Fruit fly (Drosophila melanogaster) whole organism, wandering third instar larva: ENCODE data around the gene Sdic2.
"Not testable (repeated sequence)": the region's sequence is repeated elsewhere in the genome, so short reads cannot be mapped to it uniquely, and the experiment has no call there.

ENCODE experiments used
- Abd-B ChIP-seq: fragments of >200 bp; optimal IDR thresholded peaks from 2 replicates; lab custom pipeline; 2017; ENCODE audit warnings: missing biosample characterization, missing genetic modification characterization
- CG9705 ChIP-seq: fragments of 200-800 bp; sonication (Bioruptor generic); optimal IDR thresholded peaks from 2 replicates; lab custom pipeline; 2018; ENCODE audit warnings: missing biosample characterization, mild to moderate bottlenecking, missing genetic modification characterization
- CrebA ChIP-seq: fragments of 200-800 bp; sonication (Bioruptor generic); optimal IDR thresholded peaks from 2 replicates; lab custom pipeline; 2016; ENCODE audit warnings: missing biosample characterization, mild to moderate bottlenecking, missing genetic modification characterization, borderline replicate concordance
- Dfd ChIP-seq: fragments of >200 bp; optimal IDR thresholded peaks from 2 replicates; lab custom pipeline; 2017; ENCODE audit warnings: missing biosample characterization, missing genetic modification characterization
- Dif ChIP-seq: fragments of 200-275, 200-300 bp; sonication (Bioruptor generic); optimal IDR thresholded peaks from 2 replicates; lab custom pipeline; 2018; ENCODE audit warnings: missing biosample characterization, missing genetic modification characterization; ENCODE audit not compliant: partially characterized antibody
- HLH106 ChIP-seq: fragments of 200-800 bp; optimal IDR thresholded peaks from 3 replicates; lab custom pipeline; 2019; ENCODE audit warnings: missing biosample characterization, mild to moderate bottlenecking, missing genetic modification characterization, moderate library complexity
- Hnf4 ChIP-seq: fragments of 200-800 bp; sonication (Bioruptor generic); optimal IDR thresholded peaks from 2 replicates; lab custom pipeline; 2016; ENCODE audit warnings: missing biosample characterization, mild to moderate bottlenecking, missing genetic modification characterization
- Hr78 ChIP-seq: fragments of >200 bp; optimal IDR thresholded peaks from 2 replicates; lab custom pipeline; 2017; ENCODE audit warnings: missing biosample characterization, missing genetic modification characterization
- Hr83 ChIP-seq: fragments of 200-300 bp; sonication (Bioruptor generic); optimal IDR thresholded peaks from 2 replicates; lab custom pipeline; 2016; ENCODE audit warnings: missing biosample characterization, mild to moderate bottlenecking, missing genetic modification characterization, moderate library complexity; ENCODE audit not compliant: poor library complexity, severe bottlenecking
- Mio ChIP-seq: sonication (Bioruptor generic); optimal IDR thresholded peaks from 2 replicates; lab custom pipeline; 2016; ENCODE audit warnings: missing biosample characterization, missing genetic modification characterization
- Myc ChIP-seq: fragments of >200 bp; optimal IDR thresholded peaks from 2 replicates; lab custom pipeline; 2017
- N ChIP-seq: fragments of >200 bp; optimal IDR thresholded peaks from 2 replicates; lab custom pipeline; 2018; ENCODE audit warnings: missing biosample characterization, missing external identifiers, missing genetic modification characterization
- Rel ChIP-seq, 2 experiments: fragments of 200-800 bp; sonication (Bioruptor generic) in 1 of 2; optimal IDR thresholded peaks; 2 replicates in 1 of 2; 3 replicates in 1 of 2; lab custom pipeline; 2016 to 2019; ENCODE audit warnings: mild to moderate bottlenecking in 2 of 2, missing biosample characterization in 2 of 2, missing genetic modification characterization in 2 of 2, moderate library complexity in 1 of 2
- Vsx2 ChIP-seq: fragments of 200-300, 225-300 bp; sonication (Bioruptor generic); optimal IDR thresholded peaks from 2 replicates; lab custom pipeline; 2018; ENCODE audit warnings: missing biosample characterization, missing genetic modification characterization; ENCODE audit not compliant: partially characterized antibody
- br ChIP-seq: fragments of 200-800 bp; sonication (Bioruptor generic); optimal IDR thresholded peaks from 2 replicates; lab custom pipeline; 2016; ENCODE audit warnings: missing biosample characterization, missing genetic modification characterization
- dl ChIP-seq, 2 experiments: fragments of 175-275, 200-275 bp in 1 of 2; fragments of 200-275 bp in 1 of 2; sonication (Bioruptor generic); optimal IDR thresholded peaks; lab custom pipeline; 2018; ENCODE audit warnings: mild to moderate bottlenecking in 2 of 2, missing biosample characterization in 2 of 2, missing genetic modification characterization in 2 of 2, moderate library complexity in 2 of 2; ENCODE audit not compliant: partially characterized antibody in 2 of 2, insufficient read depth in 1 of 2
- dmrt93B ChIP-seq: fragments of 200-800 bp; sonication (Bioruptor generic); optimal IDR thresholded peaks from 2 replicates; lab custom pipeline; 2018; ENCODE audit warnings: missing biosample characterization, mild to moderate bottlenecking, missing genetic modification characterization
- dsf ChIP-seq: sonication (Bioruptor generic); optimal IDR thresholded peaks from 2 replicates; lab custom pipeline; 2016; ENCODE audit warnings: missing biosample characterization, missing genetic modification characterization, borderline replicate concordance
- ey ChIP-seq: fragments of 200-800 bp; sonication (Bioruptor generic); optimal IDR thresholded peaks from 2 replicates; lab custom pipeline; 2016; ENCODE audit warnings: missing biosample characterization, missing genetic modification characterization
- foxo ChIP-seq, 2 experiments: fragments of 200-800 bp; sonication (Bioruptor generic); optimal IDR thresholded peaks; 2 replicates in 1 of 2; 3 replicates in 1 of 2; lab custom pipeline; 2016 to 2017; ENCODE audit warnings: missing biosample characterization in 2 of 2, missing genetic modification characterization in 2 of 2
- fru ChIP-seq: fragments of 200-800 bp; sonication (Bioruptor generic); optimal IDR thresholded peaks from 3 replicates; lab custom pipeline; 2016; ENCODE audit warnings: missing biosample characterization, mild to moderate bottlenecking, missing genetic modification characterization
- jim ChIP-seq: fragments of 175-275, 200-325 bp; sonication (Bioruptor generic); optimal IDR thresholded peaks from 2 replicates; lab custom pipeline; 2016; ENCODE audit warnings: missing biosample characterization, mild to moderate bottlenecking, missing genetic modification characterization
- lola ChIP-seq: fragments of >200 bp; optimal IDR thresholded peaks from 2 replicates; lab custom pipeline; 2017; ENCODE audit warnings: missing biosample characterization, missing genetic modification characterization
- rgr ChIP-seq: fragments of 200-800 bp; sonication (Bioruptor generic); optimal IDR thresholded peaks from 3 replicates; lab custom pipeline; 2016; ENCODE audit warnings: missing biosample characterization, mild to moderate bottlenecking, missing genetic modification characterization
- sage ChIP-seq: fragments of 200-800 bp; sonication (Bioruptor generic); optimal IDR thresholded peaks from 2 replicates; lab custom pipeline; 2016; ENCODE audit warnings: missing biosample characterization, mild to moderate bottlenecking, missing genetic modification characterization
- tai ChIP-seq: sonication (Bioruptor generic); optimal IDR thresholded peaks from 2 replicates; lab custom pipeline; 2016; ENCODE audit warnings: missing biosample characterization, missing genetic modification characterization
- woc ChIP-seq: sonication (Bioruptor generic); optimal IDR thresholded peaks from 2 replicates; lab custom pipeline; 2016; ENCODE audit warnings: missing biosample characterization, mild to moderate bottlenecking, missing genetic modification characterization

Sdic2 gene

dm6 chrX:20158491-20158890 is 27.8 kb downstream of the Sdic2 start:
- TF ChIP-seq sage = no peak
- no peak for TF ChIP-seq tai (GFP tag; lab: Kevin White, UChicago)
- TF ChIP-seq dmrt93B = no peak
- no peak for TF ChIP-seq CG9705
- TF ChIP-seq CrebA = no peak
- no peak for TF ChIP-seq Dfd (GFP tag; lab: Kevin White, UChicago)
- TF ChIP-seq Myc (lab: Kevin White, UChicago) = no peak
- TF ChIP-seq Rel (GFP tag; optimal IDR thresholded peaks at IDR 0.05; lab: Kevin White, UChicago) = no peak
- no peak for TF ChIP-seq Rel (tag; optimal IDR thresholded peaks at IDR 0.05; lab: Kevin White, UChicago)
- no peak for TF ChIP-seq dsf (GFP tag; lab: Kevin White, UChicago)
- no peak for TF ChIP-seq lola (GFP tag; lab: Kevin White, UChicago)
- no peak for TF ChIP-seq jim

dm6 chrX:20155947-20156346 is 30.3 kb downstream of the Sdic2 start:
- TF ChIP-seq Hr78 (GFP tag; lab: Kevin White, UChicago) (no peak), ey (GFP tag; lab: Kevin White, UChicago) (no peak)

dm6 chrX:20147693-20148174 is 38.6 kb downstream of the Sdic2 start, which contains the start of gene aspr:
Gene aspr, plus strand, starts transcription at chrX:20148124.
- TF ChIP-seq Abd-B (no peak), fru (no peak), Hnf4 (no peak), Dif (GFP tag; lab: Kevin White, UChicago) (no peak), rgr (GFP tag; lab: Kevin White, UChicago) (no peak), Mio (GFP tag; lab: Kevin White, UChicago) (no peak), HLH106 (tag; lab: Kevin White, UChicago) (no peak), woc (GFP tag; lab: Kevin White, UChicago) (no peak), N (GFP tag; lab: Kevin White, UChicago) (no peak)

dm6 chrX:20143088-20143487 is 43.2 kb downstream of the Sdic2 start, which contains the start of gene Or19a:
Gene Or19a, minus strand, starts transcription at chrX:20143188.
- TF ChIP-seq Rel (GFP tag; optimal IDR thresholded peaks at IDR 0.05; lab: Kevin White, UChicago); Rel (tag; optimal IDR thresholded peaks at IDR 0.05; lab: Kevin White, UChicago); foxo (GFP tag; optimal IDR thresholded peaks at IDR 0.05; lab: Kevin White, UChicago); dl (GFP tag; optimal IDR thresholded peaks at IDR 0.05; lab: Kevin White, UChicago; ENCODE audit: insufficient read depth in 1 of 2, partially characterized antibody in 2 of 2): not testable (repeated sequence)

dm6 chrX:20140710-20141109 is 45.6 kb downstream of the Sdic2 start, which contains the start of gene CG34332:
Gene CG34332, plus strand, starts transcription at chrX:20141010.
- no peak for TF ChIP-seq Hr83 (GFP tag; lab: Kevin White, UChicago)
- no peak for TF ChIP-seq Dif (GFP tag; lab: Kevin White, UChicago)
- TF ChIP-seq sage = no peak
- TF ChIP-seq rgr (GFP tag; lab: Kevin White, UChicago) = no peak
- TF ChIP-seq fru = no peak
- TF ChIP-seq woc (GFP tag; lab: Kevin White, UChicago) = no peak

DNA sequence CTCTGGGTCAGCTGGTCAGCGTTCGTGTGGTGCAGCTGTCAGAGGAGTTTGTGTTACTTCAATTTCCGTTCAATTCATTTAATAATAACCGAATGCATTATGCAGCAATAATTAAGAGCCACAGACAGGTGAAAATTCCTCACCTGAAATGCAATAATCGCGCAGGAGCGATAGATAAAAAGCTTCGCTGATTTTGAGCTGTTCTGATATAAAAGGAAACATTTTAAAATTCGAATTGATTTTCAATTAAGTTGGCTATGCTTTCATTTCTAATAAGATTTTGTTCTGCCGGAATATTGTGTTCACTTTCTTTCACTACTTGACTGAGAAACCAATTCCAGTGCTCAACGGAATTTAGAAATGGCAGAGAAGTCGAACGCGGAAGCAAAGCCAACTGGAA is 46.8 kb downstream of the Sdic2 start, which contains the start of gene CG42583:
CG42583 (plus strand) TSS at position 301 of the 400 bp plus-strand sequence.
- no peak for TF ChIP-seq Abd-B
- no peak for TF ChIP-seq lola (GFP tag; lab: Kevin White, UChicago)
- no peak for TF ChIP-seq jim
- no peak for TF ChIP-seq fru
- no peak for TF ChIP-seq foxo (GFP tag; optimal IDR thresholded peaks at IDR 0.05; lab: Kevin White, UChicago)
- TF ChIP-seq Hr83 (GFP tag; lab: Kevin White, UChicago) = no peak
- no peak for TF ChIP-seq br (GFP tag; lab: Kevin White, UChicago)
- TF ChIP-seq Vsx2 (GFP tag; lab: Kevin White, UChicago) = no peak
